Worm (Caenorhabditis elegans): ENCODE data around the gene F55H2.8.

- TF ChIP-seq ceh-45 (GFP tag; IDR thresholded peaks at IDR 0.05) (no peak), pha-4 (tag; optimal IDR thresholded peaks at IDR 0.05) (no peak), tbx-2 (tag; optimal IDR thresholded peaks at IDR 0.05) (no peak), hlh-30 (tag; optimal IDR thresholded peaks at IDR 0.05; ENCODE audit: insufficient read depth) (no peak), C38D4.7 (GFP tag; optimal IDR thresholded peaks at IDR 0.05) (no peak)
Observed at ce11 chrIII:9511055-9511520, 2.6 kb upstream of the F55H2.8 start, which contains the start of gene F55H2.5.

All from whole organism, late embryonic.